Fruit fly (Drosophila melanogaster) whole organism, embryonic: ENCODE results near the gene CG4382.

Experiments used
- BtbVII ChIP-seq: fragments of 200-800 bp; sonication (Bioruptor generic); optimal IDR thresholded peaks from 3 replicates; lab custom pipeline; 2017; ENCODE audit warnings: missing biosample characterization, mild to moderate bottlenecking, missing genetic modification characterization
- CG11695 ChIP-seq: fragments of 200-800 bp; sonication (Bioruptor generic); IDR thresholded peaks from 3 replicates; pipeline ENCODE4 v1.3.6; 2022; ENCODE audit warnings: missing biosample characterization, missing genetic modification characterization
- CG12104 ChIP-seq: fragments of 200-800 bp; sonication (Bioruptor generic); optimal IDR thresholded peaks from 3 replicates; lab custom pipeline; 2016; ENCODE audit warnings: missing biosample characterization, missing genetic modification characterization
- CG12219 ChIP-seq: fragments of 200-800 bp; sonication (Bioruptor generic); optimal IDR thresholded peaks from 3 replicates; lab custom pipeline; 2018; ENCODE audit warnings: missing biosample characterization, mild to moderate bottlenecking, missing genetic modification characterization
- CG12236 ChIP-seq: fragments of 200-800 bp; sonication (Bioruptor generic); optimal IDR thresholded peaks from 2 replicates; lab custom pipeline; 2016; ENCODE audit warnings: missing biosample characterization, missing genetic modification characterization
- CG13424 ChIP-seq: fragments of 200-800 bp; sonication (Bioruptor generic); optimal IDR thresholded peaks from 2 replicates; lab custom pipeline; 2019; ENCODE audit warnings: missing biosample characterization, mild to moderate bottlenecking, missing genetic modification characterization, moderate library complexity
- CG13624 ChIP-seq: fragments of 200-800 bp; sonication (Bioruptor generic); optimal IDR thresholded peaks from 2 replicates; lab custom pipeline; 2016; ENCODE audit warnings: missing biosample characterization, missing genetic modification characterization
- CG15514 ChIP-seq: fragments of 200-800 bp; sonication (Bioruptor generic); optimal IDR thresholded peaks from 3 replicates; lab custom pipeline; 2017; ENCODE audit warnings: missing biosample characterization, missing genetic modification characterization, mild to moderate bottlenecking, moderate library complexity, missing genetic modification reagents
- CG1602 ChIP-seq: fragments of 200-800 bp; sonication (Bioruptor generic); optimal IDR thresholded peaks from 3 replicates; lab custom pipeline; 2016; ENCODE audit warnings: missing biosample characterization, missing genetic modification characterization
- CG16779 ChIP-seq: fragments of 200-800 bp; sonication (Bioruptor generic); IDR thresholded peaks from 2 replicates; pipeline ENCODE4 v1.3.6; 2022; ENCODE audit warnings: missing biosample characterization, missing genetic modification characterization
- CG17186 ChIP-seq: fragments of 200-800 bp; sonication (Bioruptor generic); optimal IDR thresholded peaks from 3 replicates; lab custom pipeline; 2017; ENCODE audit warnings: missing biosample characterization, missing genetic modification reagents, missing genetic modification characterization
- CG18262 ChIP-seq: fragments of 200-800 bp; optimal IDR thresholded peaks from 3 replicates; lab custom pipeline; 2019; ENCODE audit warnings: missing biosample characterization, mild to moderate bottlenecking, missing genetic modification characterization, moderate library complexity
- CG18476 ChIP-seq: fragments of 200-800 bp; sonication (Bioruptor generic); optimal IDR thresholded peaks from 2 replicates; lab custom pipeline; 2016; ENCODE audit warnings: missing biosample characterization, mild to moderate bottlenecking, missing genetic modification characterization
- CG18599 ChIP-seq: fragments of 200-800 bp; sonication (Bioruptor generic); optimal IDR thresholded peaks from 3 replicates; lab custom pipeline; 2017; ENCODE audit warnings: missing biosample characterization, missing genetic modification characterization, mild to moderate bottlenecking, moderate library complexity, missing genetic modification reagents
- CG18619 ChIP-seq: fragments of 200-800 bp; sonication (Bioruptor generic); optimal IDR thresholded peaks from 3 replicates; lab custom pipeline; 2017; ENCODE audit warnings: missing biosample characterization, mild to moderate bottlenecking, missing genetic modification characterization
- CG34376 ChIP-seq: fragments of 200-800 bp; sonication (Bioruptor generic); optimal IDR thresholded peaks from 2 replicates; lab custom pipeline; 2018; ENCODE audit warnings: missing biosample characterization, mild to moderate bottlenecking, missing genetic modification characterization
- CG7556 ChIP-seq: fragments of 200-800 bp; sonication (Bioruptor generic); optimal IDR thresholded peaks from 2 replicates; lab custom pipeline; 2017; ENCODE audit warnings: missing biosample characterization, mild to moderate bottlenecking, missing genetic modification characterization
- CG7745 ChIP-seq: fragments of 200-800 bp; sonication (Bioruptor generic); optimal IDR thresholded peaks from 2 replicates; lab custom pipeline; 2018; ENCODE audit warnings: missing biosample characterization, mild to moderate bottlenecking, missing genetic modification characterization, moderate library complexity
- Camta ChIP-seq: fragments of 200-800 bp; sonication (Bioruptor generic); optimal IDR thresholded peaks from 2 replicates; lab custom pipeline; 2016; ENCODE audit warnings: missing biosample characterization, missing genetic modification characterization
- Dll ChIP-seq: fragments of 200-800 bp; sonication (Bioruptor generic); IDR thresholded peaks from 4 replicates; pipeline ENCODE4 v1.3.6; 2022; ENCODE audit warnings: missing biosample characterization, missing genetic modification characterization; ENCODE audit not compliant: partially characterized antibody
- Ets65A ChIP-seq: fragments of 200-800 bp; sonication (Bioruptor generic); peaks from one replicate; lab custom pipeline; 2016; ENCODE audit warnings: missing biosample characterization, missing genetic modification characterization
- Fer1 ChIP-seq: fragments of 200-800 bp; sonication (Bioruptor generic); optimal IDR thresholded peaks from 2 replicates; lab custom pipeline; 2017; ENCODE audit warnings: missing biosample characterization, mild to moderate bottlenecking, missing genetic modification characterization
- Ravus ChIP-seq: fragments of 200-800 bp; sonication (Bioruptor generic); IDR thresholded peaks from 2 replicates; pipeline ENCODE4 v1.3.6; 2022; ENCODE audit warnings: missing biosample characterization, missing genetic modification characterization
- amos ChIP-seq: fragments of 200-800 bp; sonication (Bioruptor generic); IDR thresholded peaks from 2 replicates; pipeline ENCODE4 v1.3.6; 2022; ENCODE audit warnings: missing biosample characterization, missing genetic modification characterization; ENCODE audit not compliant: partially characterized antibody
- crc ChIP-seq: fragments of 200-800 bp; sonication (Bioruptor generic); optimal IDR thresholded peaks from 2 replicates; lab custom pipeline; 2016; ENCODE audit warnings: missing biosample characterization, missing genetic modification characterization
- crp ChIP-seq, 2 experiments: fragments of 200-800 bp; sonication (Bioruptor generic); optimal IDR thresholded peaks; 2 replicates in 1 of 2; 3 replicates in 1 of 2; lab custom pipeline; 2017; ENCODE audit warnings: missing biosample characterization in 2 of 2, missing genetic modification characterization in 2 of 2, mild to moderate bottlenecking in 1 of 2, moderate library complexity in 1 of 2
- dpn ChIP-seq, 2 experiments: fragments of 200-800 bp; sonication (Bioruptor generic); optimal IDR thresholded peaks; 3 replicates each; lab custom pipeline; 2016; ENCODE audit warnings: missing biosample characterization in 2 of 2, missing genetic modification characterization in 2 of 2
- ems ChIP-seq: fragments of 200-800 bp; sonication (Bioruptor generic); optimal IDR thresholded peaks from 3 replicates; lab custom pipeline; 2016; ENCODE audit warnings: missing biosample characterization, missing genetic modification characterization
- esg ChIP-seq: fragments of 200-800 bp; sonication (Bioruptor generic); conservative IDR thresholded peaks from 2 replicates; pipeline ENCODE4 v1.3.6; 2022; ENCODE audit warnings: missing biosample characterization, missing genetic modification characterization
- eve ChIP-seq, 2 experiments: fragments of >200 bp; optimal IDR thresholded peaks; 2 replicates each; lab custom pipeline; 2017; ENCODE audit warnings: missing biosample characterization in 2 of 2, missing genetic modification characterization in 2 of 2
- gro ChIP-seq: fragments of 200-800 bp; sonication (Bioruptor generic); optimal IDR thresholded peaks from 2 replicates; lab custom pipeline; 2016; ENCODE audit warnings: missing biosample characterization, missing genetic modification characterization
- gt ChIP-seq: fragments of 200-800 bp; sonication (Bioruptor generic); IDR thresholded peaks from 2 replicates; pipeline ENCODE4 v1.3.6; 2022; ENCODE audit warnings: missing biosample characterization, missing genetic modification characterization
- h ChIP-seq: fragments of >200 bp; optimal IDR thresholded peaks from 2 replicates; lab custom pipeline; 2017
- ind ChIP-seq: fragments of 200-800 bp; sonication (Bioruptor generic); optimal IDR thresholded peaks from 3 replicates; lab custom pipeline; 2016; ENCODE audit warnings: missing biosample characterization, missing genetic modification characterization
- inv ChIP-seq: fragments of 200-800 bp; sonication (Bioruptor generic); IDR thresholded peaks from 2 replicates; pipeline ENCODE4 v1.3.6; 2022; ENCODE audit warnings: missing biosample characterization, missing genetic modification characterization; ENCODE audit not compliant: partially characterized antibody
- oc ChIP-seq: fragments of 200-800 bp; sonication (Bioruptor generic); optimal IDR thresholded peaks from 2 replicates; lab custom pipeline; 2018; ENCODE audit warnings: missing biosample characterization, mild to moderate bottlenecking, missing genetic modification characterization, moderate library complexity
- pan ChIP-seq, 4 experiments: fragments of >200 bp in 3 of 4; fragments of 200-800 bp in 1 of 4; sonication (Bioruptor generic) in 1 of 4; optimal IDR thresholded peaks in 3 of 4; IDR thresholded peaks in 1 of 4; 2 replicates each; pipeline versions ENCODE4 v1.3.6 to Lab custom; 2017 to 2022; ENCODE audit warnings: missing biosample characterization in 2 of 4, missing genetic modification characterization in 2 of 4, mixed read lengths in 1 of 4
- pho ChIP-seq: fragments of 200-800 bp; sonication (Bioruptor generic); optimal IDR thresholded peaks from 2 replicates; lab custom pipeline; 2016; ENCODE audit warnings: missing biosample characterization, missing genetic modification characterization
- pzg ChIP-seq: fragments of 200-800 bp; sonication (Bioruptor generic); optimal IDR thresholded peaks from 3 replicates; lab custom pipeline; 2018; ENCODE audit warnings: missing biosample characterization, mild to moderate bottlenecking, missing genetic modification characterization, moderate library complexity
- ranshi ChIP-seq: fragments of 200-800 bp; sonication (Bioruptor generic); IDR thresholded peaks from 2 replicates; pipeline ENCODE4 v1.3.6; 2022; ENCODE audit warnings: missing biosample characterization, missing genetic modification characterization
- salm ChIP-seq: fragments of 200-800 bp; sonication (Bioruptor generic); optimal IDR thresholded peaks from 2 replicates; lab custom pipeline; 2018; ENCODE audit warnings: missing biosample characterization, mild to moderate bottlenecking, missing genetic modification characterization
- sc ChIP-seq, 3 experiments: fragments of >200 bp in 2 of 3; fragments of 200-800 bp in 1 of 3; sonication (Bioruptor generic) in 1 of 3; optimal IDR thresholded peaks; 2 replicates in 2 of 3; 3 replicates in 1 of 3; lab custom pipeline; 2017; ENCODE audit warnings: mild to moderate bottlenecking in 1 of 3, missing biosample characterization in 1 of 3, missing genetic modification characterization in 1 of 3, missing genetic modification reagents in 1 of 3
- sima ChIP-seq: fragments of 200-800 bp; sonication (Bioruptor generic); optimal IDR thresholded peaks from 2 replicates; lab custom pipeline; 2016; ENCODE audit warnings: missing biosample characterization, missing genetic modification characterization
- sisA ChIP-seq: fragments of 200-800 bp; sonication (Bioruptor generic); IDR thresholded peaks from 2 replicates; pipeline ENCODE4 v1.3.6; 2022; ENCODE audit warnings: missing biosample characterization, missing genetic modification characterization
- slou ChIP-seq: fragments of 200-800 bp; sonication (Bioruptor generic); optimal IDR thresholded peaks from 3 replicates; lab custom pipeline; 2016; ENCODE audit warnings: missing biosample characterization, missing genetic modification characterization
- wek ChIP-seq: fragments of 200-800 bp; sonication (Bioruptor generic); optimal IDR thresholded peaks from 3 replicates; lab custom pipeline; 2018; ENCODE audit warnings: missing biosample characterization, mild to moderate bottlenecking, missing genetic modification characterization, moderate library complexity
- zen ChIP-seq: fragments of 200-800 bp; sonication (Bioruptor generic); optimal IDR thresholded peaks from 3 replicates; lab custom pipeline; 2018; ENCODE audit warnings: missing biosample characterization, mild to moderate bottlenecking, missing genetic modification characterization, moderate library complexity
- zf30C ChIP-seq: fragments of 200-800 bp; sonication (Bioruptor generic); optimal IDR thresholded peaks from 3 replicates; lab custom pipeline; 2018; ENCODE audit warnings: missing biosample characterization, mild to moderate bottlenecking, missing genetic modification characterization
- zfh2 ChIP-seq: fragments of 200-800 bp; sonication (Bioruptor generic); optimal IDR thresholded peaks from 2 replicates; lab custom pipeline; 2016; ENCODE audit warnings: missing biosample characterization, missing genetic modification characterization

Gene CG4382

DNA sequence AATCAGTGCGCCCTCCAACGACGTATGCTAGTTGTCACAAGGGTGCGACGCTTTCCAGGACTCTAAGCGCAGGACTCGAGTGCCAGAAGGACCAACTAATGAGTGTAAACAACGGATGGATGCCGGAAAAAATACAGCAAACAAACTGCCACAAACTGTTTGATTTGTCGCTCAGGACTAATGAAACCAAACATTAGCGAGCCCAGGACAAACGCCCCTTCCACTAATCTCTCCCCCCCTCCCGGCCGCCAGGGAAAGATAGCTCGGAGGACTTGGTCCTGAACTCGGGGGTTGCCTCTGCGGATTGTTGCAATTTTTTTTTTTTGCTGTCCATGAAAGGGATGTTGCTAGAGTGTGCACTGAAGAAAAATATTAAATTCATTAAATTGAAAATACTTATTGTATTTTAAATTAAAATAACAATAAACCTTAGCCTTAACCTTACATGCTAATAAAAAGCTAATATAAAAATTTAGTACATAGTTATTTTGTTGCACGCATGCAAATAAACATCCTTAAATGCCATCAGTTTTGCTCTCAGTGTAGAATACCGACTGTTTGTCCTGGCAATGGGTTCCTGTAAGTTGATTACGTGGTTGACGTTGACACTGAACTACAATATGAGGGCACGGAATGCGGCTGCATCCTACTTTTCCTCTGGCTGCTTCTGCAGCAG is 5.9 kb downstream of the CG4382 start (continued):
- TF ChIP-seq CG18619 (GFP tag; lab: Kevin White, UChicago) = no peak
- no peak for TF ChIP-seq CG18476 (GFP tag; lab: Kevin White, UChicago)
- no peak for TF ChIP-seq CG13624
- TF ChIP-seq esg = no peak
- no peak for TF ChIP-seq ind (GFP tag; lab: Kevin White, UChicago)
- no peak for TF ChIP-seq crc (GFP tag; lab: Kevin White, UChicago)
- no peak for TF ChIP-seq CG11695 (GFP tag; lab: Robert Waterston, UW)
- TF ChIP-seq amos (GFP tag; lab: Robert Waterston, UW) = no peak
- no peak for TF ChIP-seq Camta (GFP tag; lab: Kevin White, UChicago)
- no peak for TF ChIP-seq CG12104 (GFP tag; lab: Kevin White, UChicago)
- no peak for TF ChIP-seq BtbVII (GFP tag; lab: Kevin White, UChicago)
- TF ChIP-seq ranshi (GFP tag; lab: Robert Waterston, UW) = no peak; the same call in 1 of the 2 replicates
- no peak for TF ChIP-seq crp (GFP tag; optimal IDR thresholded peaks at IDR 0.05; lab: Kevin White, UChicago)
- TF ChIP-seq Ravus (GFP tag; lab: Robert Waterston, UW) = no peak
- no peak for TF ChIP-seq inv (GFP tag; lab: Robert Waterston, UW)
- no peak for TF ChIP-seq Fer1 (GFP tag; lab: Kevin White, UChicago)
- peak in 1 of 2 experiments; percentile 47 for TF ChIP-seq eve (GFP tag; optimal IDR thresholded peaks at IDR 0.05; lab: Kevin White, UChicago)
- TF ChIP-seq dpn (GFP tag; optimal IDR thresholded peaks at IDR 0.05; lab: Kevin White, UChicago) = peak in 1 of 2 experiments; percentile 19
- peak; percentile 83 for TF ChIP-seq CG18262 (tag; lab: Kevin White, UChicago)
- TF ChIP-seq ems = no peak
- TF ChIP-seq h (lab: Kevin White, UChicago) = no peak
- TF ChIP-seq CG15514 (GFP tag; lab: Kevin White, UChicago) = no peak
- peak; percentile 18 for TF ChIP-seq CG13424 (tag; lab: Kevin White, UChicago)
- no peak for TF ChIP-seq CG7745 (tag; lab: Kevin White, UChicago)
- peak; percentile 29 for TF ChIP-seq CG18599 (GFP tag; lab: Kevin White, UChicago)
- TF ChIP-seq zf30C (GFP tag; lab: Kevin White, UChicago) = peak; percentile 76
- no peak for TF ChIP-seq CG34376 (GFP tag; lab: Kevin White, UChicago)
- TF ChIP-seq pan (optimal IDR thresholded peaks at IDR 0.05; lab: Kevin White, UChicago) = no peak
- TF ChIP-seq pan (GFP tag; optimal IDR thresholded peaks at IDR 0.05 in 1 of 2, IDR thresholded peaks at IDR 0.05 in 1 of 2) = peak in 1 of 2 experiments; percentile 55
- TF ChIP-seq CG7556 (GFP tag; lab: Kevin White, UChicago) = peak; percentile 42
- peak; percentile 50 for TF ChIP-seq sisA (GFP tag; lab: Robert Waterston, UW)
- no peak for TF ChIP-seq CG17186
- TF ChIP-seq zen (tag; lab: Kevin White, UChicago) = peak; percentile 69
- no peak for TF ChIP-seq Ets65A (GFP tag; lab: Kevin White, UChicago)
- no peak for TF ChIP-seq CG16779
- no peak for TF ChIP-seq pzg (GFP tag; lab: Kevin White, UChicago)
- TF ChIP-seq gro (GFP tag; lab: Kevin White, UChicago) = no peak
- TF ChIP-seq CG12219 (GFP tag; lab: Kevin White, UChicago) = peak; percentile 1
- no peak for TF ChIP-seq sc (optimal IDR thresholded peaks at IDR 0.05; lab: Kevin White, UChicago)
- peak; percentile 15 for TF ChIP-seq sc (GFP tag; optimal IDR thresholded peaks at IDR 0.05; lab: Kevin White, UChicago)
- no peak for TF ChIP-seq pho (GFP tag; lab: Kevin White, UChicago)
- TF ChIP-seq slou (GFP tag; lab: Kevin White, UChicago) = no peak
- TF ChIP-seq salm (tag; lab: Kevin White, UChicago) = no peak
- TF ChIP-seq CG1602 (GFP tag; lab: Kevin White, UChicago) = peak; percentile 32
- TF ChIP-seq zfh2 (GFP tag; lab: Kevin White, UChicago) = no peak
- no peak for TF ChIP-seq Dll (GFP tag; lab: Robert Waterston, UW)
- TF ChIP-seq gt (GFP tag; lab: Robert Waterston, UW) = no peak
- TF ChIP-seq wek = no peak
- TF ChIP-seq oc (tag; lab: Kevin White, UChicago) = no peak
- no peak for TF ChIP-seq CG12236 (GFP tag; lab: Kevin White, UChicago)
- TF ChIP-seq sima (GFP tag; lab: Kevin White, UChicago) = no peak
